Worm (Caenorhabditis elegans) whole organism, mixed stage, embryonic: ENCODE data around the gene lgc-48.

Source experiments
- M03D4.4 ChIP-seq: sonication (generic microtip); optimal IDR thresholded peaks from 2 replicates; lab custom pipeline; 2017; ENCODE audit warnings: mild to moderate bottlenecking, missing genetic modification characterization, missing compliant biosample characterization
- ceh-43 ChIP-seq: fragments of 200-800 bp; sonication (Bioruptor generic); optimal IDR thresholded peaks from 2 replicates; lab custom pipeline; 2018; ENCODE audit warnings: mild to moderate bottlenecking, missing genetic modification characterization, moderate library complexity, missing compliant biosample characterization
- ces-1 ChIP-seq: fragments of 150-350 bp; optimal IDR thresholded peaks from 2 replicates; lab custom pipeline; 2014; ENCODE audit warnings: missing biosample characterization, missing genetic modification reagents, missing genetic modification characterization
- drap-1 ChIP-seq: fragments of 200-800 bp; sonication (Bioruptor generic); optimal IDR thresholded peaks from 3 replicates; lab custom pipeline; 2018; ENCODE audit warnings: mild to moderate bottlenecking, missing genetic modification characterization, missing compliant biosample characterization
- elt-3 ChIP-seq: fragments of 150-350 bp; optimal IDR thresholded peaks from 2 replicates; lab custom pipeline; 2014; ENCODE audit warnings: missing biosample characterization, missing genetic modification characterization
- hlh-1 ChIP-seq: fragments of 150-350 bp; optimal IDR thresholded peaks from 2 replicates; lab custom pipeline; 2014; ENCODE audit warnings: missing biosample characterization, missing genetic modification reagents, missing genetic modification characterization
- lsy-2 ChIP-seq: fragments of 150-350 bp; optimal IDR thresholded peaks from 2 replicates; lab custom pipeline; 2014; ENCODE audit warnings: missing biosample characterization, missing genetic modification characterization
- nhr-237 ChIP-seq: fragments of 150-350 bp; optimal IDR thresholded peaks from 2 replicates; lab custom pipeline; 2014; ENCODE audit warnings: missing biosample characterization, missing genetic modification characterization
- nhr-76 ChIP-seq: sonication (generic microtip); optimal IDR thresholded peaks from 2 replicates; lab custom pipeline; 2017; ENCODE audit warnings: missing biosample characterization, missing genetic modification characterization
- pha-4 ChIP-seq: fragments of 150-350 bp; optimal IDR thresholded peaks from 2 replicates; lab custom pipeline; 2018; ENCODE audit warnings: missing biosample characterization, missing genetic modification reagents, missing genetic modification characterization
- snpc-4 ChIP-seq: fragments of 150-350 bp; optimal IDR thresholded peaks from 2 replicates; lab custom pipeline; 2014; ENCODE audit warnings: missing biosample characterization, missing genetic modification characterization
- unc-39 ChIP-seq: fragments of 150-350 bp; optimal IDR thresholded peaks from 2 replicates; lab custom pipeline; 2014; ENCODE audit warnings: missing biosample characterization, missing genetic modification characterization
- unc-62 ChIP-seq: fragments of 150-350 bp; optimal IDR thresholded peaks from 2 replicates; lab custom pipeline; 2014; ENCODE audit warnings: missing biosample characterization, missing genetic modification reagents, missing genetic modification characterization
- ztf-11 ChIP-seq: fragments of 150-350 bp; optimal IDR thresholded peaks from 2 replicates; lab custom pipeline; 2014; ENCODE audit warnings: missing biosample characterization, missing genetic modification characterization

- TF ChIP-seq nhr-237 (tag; lab: Kevin White, UChicago) = no peak
- no peak for TF ChIP-seq elt-3
- no peak for TF ChIP-seq snpc-4 (tag; lab: Kevin White, UChicago)
- TF ChIP-seq lsy-2 (tag; lab: Kevin White, UChicago) = no peak
- TF ChIP-seq unc-39 (tag; lab: Kevin White, UChicago) = no peak
- TF ChIP-seq ces-1 (GFP tag; lab: Kevin White, UChicago) = no peak
- no peak for TF ChIP-seq hlh-1 (tag; lab: Kevin White, UChicago)
- TF ChIP-seq drap-1 (GFP tag; lab: Kevin White, UChicago) = no peak
- no peak for TF ChIP-seq M03D4.4 (tag; lab: Kevin White, UChicago)
- no peak for TF ChIP-seq ceh-43 (GFP tag; lab: Kevin White, UChicago)
- no peak for TF ChIP-seq nhr-76 (tag; lab: Kevin White, UChicago)
- no peak for TF ChIP-seq pha-4
- TF ChIP-seq ztf-11 (tag; lab: Kevin White, UChicago) = no peak
- no peak for TF ChIP-seq unc-62 (GFP tag; lab: Kevin White, UChicago)
These were observed 2.2 kb downstream of the lgc-48 start for ce11 chrV:13342235-13342634.
